Worm (Caenorhabditis elegans) whole organism, L4 larva: Measurements from ENCODE around the gene hlh-12.

Experiments used
- ama-1 ChIP-seq: fragments of 150-350 bp; optimal IDR thresholded peaks from 2 replicates; lab custom pipeline; 2014; ENCODE audit warnings: inconsistent platforms, mixed read lengths
- ceh-62 ChIP-seq: sonication (generic microtip); optimal IDR thresholded peaks from 2 replicates; lab custom pipeline; 2017; ENCODE audit warnings: missing biosample characterization, missing genetic modification characterization
- daf-8 ChIP-seq: fragments of 200-800 bp; sonication (Bioruptor generic); IDR thresholded peaks from 2 replicates; pipeline ENCODE4 v1.3.6; 2022; ENCODE audit warnings: missing genetic modification characterization, missing compliant biosample characterization
- fkh-10 ChIP-seq: fragments of 150-350 bp; optimal IDR thresholded peaks from 2 replicates; lab custom pipeline; 2014; ENCODE audit warnings: missing biosample characterization, missing genetic modification reagents, missing genetic modification characterization
- fos-1 ChIP-seq: fragments of 150-350 bp; optimal IDR thresholded peaks from 2 replicates; lab custom pipeline; 2014; ENCODE audit warnings: missing biosample characterization, missing genetic modification characterization
- nhr-11 ChIP-seq: fragments of 150-350 bp; optimal IDR thresholded peaks from 2 replicates; lab custom pipeline; 2014; ENCODE audit warnings: missing biosample characterization, missing genetic modification characterization
- nhr-76 ChIP-seq: fragments of 150-350 bp; optimal IDR thresholded peaks from 2 replicates; lab custom pipeline; 2014; ENCODE audit warnings: missing biosample characterization, missing genetic modification characterization
- snpc-4 ChIP-seq: fragments of 150-350 bp; optimal IDR thresholded peaks from 2 replicates; lab custom pipeline; 2014; ENCODE audit warnings: missing biosample characterization, missing genetic modification characterization
- unc-130 ChIP-seq: sonication (generic microtip); optimal IDR thresholded peaks from 2 replicates; lab custom pipeline; 2016; ENCODE audit warnings: missing genetic modification reagents, missing genetic modification characterization, missing compliant biosample characterization
- zag-1 ChIP-seq: fragments of 150-350 bp; optimal IDR thresholded peaks from 2 replicates; lab custom pipeline; 2014; ENCODE audit warnings: missing biosample characterization, missing genetic modification characterization
- ztf-11 ChIP-seq: fragments of 150-350 bp; optimal IDR thresholded peaks from 2 replicates; lab custom pipeline; 2014; ENCODE audit warnings: missing biosample characterization, missing genetic modification characterization

- TF ChIP-seq ama-1 (lab: Kevin White, UChicago) (no peak), nhr-76 (tag; lab: Kevin White, UChicago) (no peak), zag-1 (no peak), daf-8 (GFP tag; lab: Robert Waterston, UW) (no peak), nhr-11 (no peak), fos-1 (no peak), ztf-11 (tag; lab: Kevin White, UChicago) (no peak), unc-130 (GFP tag; lab: Kevin White, UChicago) (no peak), ceh-62 (tag; lab: Kevin White, UChicago) (no peak), fkh-10 (GFP tag; lab: Kevin White, UChicago) (no peak), snpc-4 (tag; lab: Kevin White, UChicago) (no peak)
Observed at ce11 chrIV:8506034-8506433, 26.8 kb upstream of the hlh-12 start.
